Fruit fly (Drosophila melanogaster) whole organism, embryonic: Measurements from ENCODE around the gene CG34106.
A peak's percentile ranks its signal among the peaks of the same experiment; 100 is the strongest.

Experiments
- Abd-B ChIP-seq: fragments of 200-800 bp; sonication (Bioruptor generic); optimal IDR thresholded peaks from 2 replicates; lab custom pipeline; 2018; ENCODE audit warnings: missing biosample characterization, mild to moderate bottlenecking, missing genetic modification characterization, moderate library complexity
- Blimp-1 ChIP-seq: fragments of 200-800 bp; sonication (Bioruptor generic); optimal IDR thresholded peaks from 3 replicates; lab custom pipeline; 2018; ENCODE audit warnings: missing biosample characterization, missing genetic modification characterization, mild to moderate bottlenecking, moderate library complexity, missing genetic modification reagents
- CG13424 ChIP-seq: fragments of 200-800 bp; sonication (Bioruptor generic); optimal IDR thresholded peaks from 2 replicates; lab custom pipeline; 2019; ENCODE audit warnings: missing biosample characterization, mild to moderate bottlenecking, missing genetic modification characterization, moderate library complexity
- CG14014 ChIP-seq: fragments of 200-800 bp; sonication (Bioruptor generic); IDR thresholded peaks from 2 replicates; pipeline ENCODE4 v1.3.6; 2022; ENCODE audit warnings: missing biosample characterization, missing genetic modification characterization
- CG17359 ChIP-seq: fragments of 200-800 bp; sonication (Bioruptor generic); optimal IDR thresholded peaks from 3 replicates; lab custom pipeline; 2018; ENCODE audit warnings: missing biosample characterization, mild to moderate bottlenecking, missing genetic modification characterization, moderate library complexity
- CG17385 ChIP-seq: fragments of 200-800 bp; sonication (Bioruptor generic); optimal IDR thresholded peaks from 3 replicates; lab custom pipeline; 2018; ENCODE audit warnings: missing biosample characterization, mild to moderate bottlenecking, missing genetic modification characterization
- CG17612 ChIP-seq: fragments of 200-800 bp; sonication (Bioruptor generic); IDR thresholded peaks from 2 replicates; pipeline ENCODE4 v1.3.6; 2022; ENCODE audit warnings: missing biosample characterization, missing genetic modification characterization
- CG18599 ChIP-seq: fragments of 200-800 bp; sonication (Bioruptor generic); optimal IDR thresholded peaks from 3 replicates; lab custom pipeline; 2017; ENCODE audit warnings: missing biosample characterization, missing genetic modification characterization, mild to moderate bottlenecking, moderate library complexity, missing genetic modification reagents
- CG2678 ChIP-seq: fragments of 200-800 bp; sonication (Bioruptor generic); optimal IDR thresholded peaks from 3 replicates; lab custom pipeline; 2019; ENCODE audit warnings: missing biosample characterization, mild to moderate bottlenecking, missing genetic modification characterization, moderate library complexity
- CG2712 ChIP-seq: fragments of 200-800 bp; optimal IDR thresholded peaks from 3 replicates; lab custom pipeline; 2019; ENCODE audit warnings: missing biosample characterization, mild to moderate bottlenecking, missing genetic modification characterization, moderate library complexity
- CG30403 ChIP-seq: fragments of 200-800 bp; sonication (Bioruptor generic); optimal IDR thresholded peaks from 3 replicates; lab custom pipeline; 2016; ENCODE audit warnings: missing biosample characterization, missing genetic modification characterization
- CG31441 ChIP-seq: fragments of 200-800 bp; sonication (Bioruptor generic); IDR thresholded peaks from 2 replicates; pipeline ENCODE4 v1.3.6; 2022; ENCODE audit warnings: missing biosample characterization, missing genetic modification characterization
- CG3281 ChIP-seq: fragments of 200-800 bp; sonication (Bioruptor generic); optimal IDR thresholded peaks from 3 replicates; lab custom pipeline; 2017; ENCODE audit warnings: missing biosample characterization, mild to moderate bottlenecking, missing genetic modification characterization
- CG6689 ChIP-seq: fragments of 200-800 bp; sonication (Bioruptor generic); IDR thresholded peaks from 2 replicates; pipeline ENCODE4 v1.3.6; 2022; ENCODE audit warnings: missing biosample characterization, missing genetic modification characterization
- CG6765 ChIP-seq: fragments of 200-800 bp; sonication (Bioruptor generic); optimal IDR thresholded peaks from 3 replicates; lab custom pipeline; 2017; ENCODE audit warnings: missing biosample characterization, mild to moderate bottlenecking, missing genetic modification characterization
- CG7556 ChIP-seq: fragments of 200-800 bp; sonication (Bioruptor generic); optimal IDR thresholded peaks from 2 replicates; lab custom pipeline; 2017; ENCODE audit warnings: missing biosample characterization, mild to moderate bottlenecking, missing genetic modification characterization
- CG7839 ChIP-seq: fragments of 200-800 bp; sonication (Bioruptor generic); optimal IDR thresholded peaks from 3 replicates; lab custom pipeline; 2018; ENCODE audit warnings: missing biosample characterization, mild to moderate bottlenecking, missing genetic modification characterization, moderate library complexity
- CG8924 ChIP-seq: fragments of 200-800 bp; optimal IDR thresholded peaks from 3 replicates; lab custom pipeline; 2019; ENCODE audit warnings: missing biosample characterization, mild to moderate bottlenecking, missing genetic modification characterization, moderate library complexity
- CG9727 ChIP-seq: fragments of 200-800 bp; sonication (Bioruptor generic); optimal IDR thresholded peaks from 3 replicates; lab custom pipeline; 2017; ENCODE audit warnings: missing biosample characterization, mild to moderate bottlenecking, missing genetic modification characterization
- CoRest ChIP-seq: fragments of 200-800 bp; sonication (Bioruptor generic); optimal IDR thresholded peaks from 3 replicates; lab custom pipeline; 2018; ENCODE audit warnings: missing biosample characterization, mild to moderate bottlenecking, missing genetic modification characterization, moderate library complexity
- Fer1 ChIP-seq: fragments of 200-800 bp; sonication (Bioruptor generic); optimal IDR thresholded peaks from 2 replicates; lab custom pipeline; 2017; ENCODE audit warnings: missing biosample characterization, mild to moderate bottlenecking, missing genetic modification characterization
- H2.0 ChIP-seq: fragments of 200-800 bp; sonication (Bioruptor generic); IDR thresholded peaks from 2 replicates; pipeline ENCODE4 v1.3.6; 2022; ENCODE audit warnings: missing biosample characterization, missing genetic modification characterization
- HLH54F ChIP-seq: fragments of 200-800 bp; sonication (Bioruptor generic); optimal IDR thresholded peaks from 3 replicates; lab custom pipeline; 2016; ENCODE audit warnings: missing biosample characterization, missing genetic modification characterization
- Hmr ChIP-seq: fragments of 200-800 bp; sonication (Bioruptor generic); optimal IDR thresholded peaks from 3 replicates; lab custom pipeline; 2017; ENCODE audit warnings: mild to moderate bottlenecking, missing biosample characterization, missing genetic modification reagents, missing genetic modification characterization
- Hr51 ChIP-seq, 2 experiments: fragments of 200-800 bp; sonication (Bioruptor generic); optimal IDR thresholded peaks; 2 replicates in 1 of 2; 3 replicates in 1 of 2; lab custom pipeline; 2016 to 2018; ENCODE audit warnings: missing biosample characterization in 2 of 2, missing genetic modification characterization in 2 of 2, mild to moderate bottlenecking in 1 of 2, moderate library complexity in 1 of 2
- Meics ChIP-seq: fragments of 200-800 bp; sonication (Bioruptor generic); optimal IDR thresholded peaks from 2 replicates; lab custom pipeline; 2017; ENCODE audit warnings: missing biosample characterization, mild to moderate bottlenecking, missing genetic modification characterization
- Nf-YC ChIP-seq: fragments of 200-800 bp; optimal IDR thresholded peaks from 3 replicates; lab custom pipeline; 2019; ENCODE audit warnings: missing biosample characterization, mild to moderate bottlenecking, missing genetic modification characterization, moderate library complexity
- NfI ChIP-seq: fragments of 200-800 bp; sonication (Bioruptor generic); optimal IDR thresholded peaks from 3 replicates; lab custom pipeline; 2018; ENCODE audit warnings: missing biosample characterization, mild to moderate bottlenecking, missing genetic modification characterization, moderate library complexity
- Oli ChIP-seq: fragments of 200-800 bp; sonication (Bioruptor generic); optimal IDR thresholded peaks from 2 replicates; lab custom pipeline; 2018; ENCODE audit warnings: missing biosample characterization, mild to moderate bottlenecking, missing genetic modification characterization, moderate library complexity
- Ptx1 ChIP-seq: fragments of 200-800 bp; sonication (Bioruptor generic); IDR thresholded peaks from 2 replicates; pipeline ENCODE4 v1.3.6; 2022; ENCODE audit warnings: missing biosample characterization, missing genetic modification characterization
- cwo ChIP-seq: fragments of 200-800 bp; sonication (Bioruptor generic); optimal IDR thresholded peaks from 3 replicates; lab custom pipeline; 2017; ENCODE audit warnings: missing biosample characterization, missing genetic modification characterization, mild to moderate bottlenecking, moderate library complexity, missing genetic modification reagents
- dmrt99B ChIP-seq: fragments of 200-800 bp; sonication (Bioruptor generic); optimal IDR thresholded peaks from 2 replicates; lab custom pipeline; 2018; ENCODE audit warnings: missing biosample characterization, mild to moderate bottlenecking, missing genetic modification characterization, moderate library complexity
- esg ChIP-seq: fragments of 200-800 bp; sonication (Bioruptor generic); conservative IDR thresholded peaks from 2 replicates; pipeline ENCODE4 v1.3.6; 2022; ENCODE audit warnings: missing biosample characterization, missing genetic modification characterization
- eve ChIP-seq, 2 experiments: fragments of >200 bp; optimal IDR thresholded peaks; 2 replicates each; lab custom pipeline; 2017; ENCODE audit warnings: missing biosample characterization in 2 of 2, missing genetic modification characterization in 2 of 2
- fd3F ChIP-seq: fragments of 200-800 bp; sonication (Bioruptor generic); optimal IDR thresholded peaks from 2 replicates; lab custom pipeline; 2018; ENCODE audit warnings: missing biosample characterization, mild to moderate bottlenecking, missing genetic modification characterization, moderate library complexity
- fd96Cb ChIP-seq: fragments of 200-800 bp; sonication (Bioruptor generic); optimal IDR thresholded peaks from 2 replicates; lab custom pipeline; 2018; ENCODE audit warnings: missing biosample characterization, mild to moderate bottlenecking, missing genetic modification characterization, moderate library complexity
- gem ChIP-seq: fragments of 200-800 bp; sonication (Bioruptor generic); optimal IDR thresholded peaks from 2 replicates; lab custom pipeline; 2019; ENCODE audit warnings: missing biosample characterization, mild to moderate bottlenecking, missing genetic modification characterization, moderate library complexity
- gfzf ChIP-seq: fragments of 200-800 bp; sonication (Bioruptor generic); optimal IDR thresholded peaks from 2 replicates; lab custom pipeline; 2016; ENCODE audit warnings: missing biosample characterization, mild to moderate bottlenecking, missing genetic modification characterization, moderate library complexity
- ind ChIP-seq: fragments of 200-800 bp; sonication (Bioruptor generic); optimal IDR thresholded peaks from 3 replicates; lab custom pipeline; 2016; ENCODE audit warnings: missing biosample characterization, missing genetic modification characterization
- lab ChIP-seq: fragments of 200-800 bp; sonication (Bioruptor generic); optimal IDR thresholded peaks from 3 replicates; lab custom pipeline; 2017; ENCODE audit warnings: missing biosample characterization, missing genetic modification characterization, mild to moderate bottlenecking, moderate library complexity, missing genetic modification reagents
- maf-S ChIP-seq: fragments of 200-800 bp; sonication (Bioruptor generic); optimal IDR thresholded peaks from 2 replicates; lab custom pipeline; 2016; ENCODE audit warnings: missing biosample characterization, missing genetic modification characterization
- nmo ChIP-seq: fragments of 200-800 bp; sonication (Bioruptor generic); optimal IDR thresholded peaks from 2 replicates; lab custom pipeline; 2018; ENCODE audit warnings: missing biosample characterization, mild to moderate bottlenecking, missing genetic modification characterization, moderate library complexity
- org-1 ChIP-seq: fragments of 200-800 bp; sonication (Bioruptor generic); optimal IDR thresholded peaks from 2 replicates; lab custom pipeline; 2017; ENCODE audit warnings: missing biosample characterization, missing genetic modification characterization
- phol ChIP-seq: fragments of 200-800 bp; sonication (Bioruptor generic); optimal IDR thresholded peaks from 3 replicates; lab custom pipeline; 2018; ENCODE audit warnings: missing biosample characterization, mild to moderate bottlenecking, missing genetic modification characterization, moderate library complexity
- rib ChIP-seq: fragments of 200-800 bp; sonication (Bioruptor generic); IDR thresholded peaks from 2 replicates; pipeline ENCODE4 v1.3.6; 2022; ENCODE audit warnings: missing biosample characterization, missing genetic modification characterization
- row ChIP-seq: fragments of 200-800 bp; sonication (Bioruptor generic); IDR thresholded peaks from 3 replicates; pipeline ENCODE4 v1.3.6; 2022; ENCODE audit warnings: missing biosample characterization, missing genetic modification characterization
- slbo ChIP-seq: fragments of 200-800 bp; sonication (Bioruptor generic); IDR thresholded peaks from 2 replicates; pipeline ENCODE4 v1.3.6; 2022; ENCODE audit warnings: missing biosample characterization, missing genetic modification characterization
- toy ChIP-seq: fragments of 200-800 bp; sonication (Bioruptor generic); IDR thresholded peaks from 2 replicates; pipeline ENCODE4 v1.3.6; 2022; ENCODE audit warnings: missing biosample characterization, missing genetic modification characterization
- unpg ChIP-seq: fragments of 200-800 bp; sonication (Bioruptor generic); optimal IDR thresholded peaks from 3 replicates; lab custom pipeline; 2018; ENCODE audit warnings: missing biosample characterization, mild to moderate bottlenecking, missing genetic modification characterization, moderate library complexity

The CG34106 gene

DNA sequence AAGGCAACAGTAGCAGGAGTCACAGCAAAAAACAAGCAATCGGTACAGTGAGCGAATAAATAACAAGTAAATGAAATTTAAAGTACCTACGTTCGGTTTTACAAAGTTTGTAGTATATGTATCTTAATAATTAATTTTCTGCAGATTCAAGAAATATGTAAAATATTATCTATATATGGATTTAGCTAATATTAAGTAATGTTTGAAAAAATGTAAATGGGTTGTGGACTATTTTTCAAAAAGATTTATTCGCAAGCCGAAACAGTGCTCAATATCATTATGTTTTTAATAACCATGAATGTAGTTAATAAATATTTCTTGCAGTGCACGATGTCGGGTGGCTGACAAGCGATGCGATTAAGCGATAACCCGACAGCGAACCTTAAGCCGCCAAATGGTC lies 76.2 kb downstream of the CG34106 start (continued):
- TF ChIP-seq org-1 (GFP tag; lab: Kevin White, UChicago) (peak; percentile 14), unpg (peak; percentile 10), maf-S (GFP tag; lab: Kevin White, UChicago) (no peak), gem (peak; percentile 61), CG17359 (tag; lab: Kevin White, UChicago) (peak; percentile 13), CG31441 (peak; percentile 53), CG9727 (GFP tag; lab: Kevin White, UChicago) (peak; percentile 23), Meics (GFP tag; lab: Kevin White, UChicago) (peak; percentile 31), Oli (tag; lab: Kevin White, UChicago) (peak; percentile 27), CG30403 (GFP tag; lab: Kevin White, UChicago) (peak; percentile 17), dmrt99B (tag; lab: Kevin White, UChicago) (peak; percentile 60), HLH54F (GFP tag; lab: Kevin White, UChicago) (no peak), fd96Cb (tag; lab: Kevin White, UChicago) (peak; percentile 12), NfI (GFP tag; lab: Kevin White, UChicago) (peak; percentile 7), Fer1 (GFP tag; lab: Kevin White, UChicago) (peak; percentile 54), toy (GFP tag; lab: Robert Waterston, UW) (no peak), lab (peak; percentile 56), CG6765 (GFP tag; lab: Kevin White, UChicago) (peak; percentile 17), Hr51 (GFP tag; optimal IDR thresholded peaks at IDR 0.05; lab: Kevin White, UChicago) (peak in 1 of 2 experiments; percentile 68), CG7839 (peak; percentile 54), slbo (0 out of 2 replicates have a peak, but pooled peaks have one; percentile 22), Nf-YC (no peak), H2.0 (GFP tag; lab: Robert Waterston, UW) (no peak), CG13424 (tag; lab: Kevin White, UChicago) (peak; percentile 45), CG18599 (GFP tag; lab: Kevin White, UChicago) (peak; percentile 70), eve (GFP tag; optimal IDR thresholded peaks at IDR 0.05; lab: Kevin White, UChicago) (peak in 1 of 2 experiments; percentile 25), nmo (peak; percentile 42), CG6689 (no peak), rib (no peak), CG2712 (tag; lab: Kevin White, UChicago) (peak; percentile 27), fd3F (GFP tag; lab: Kevin White, UChicago) (peak; percentile 4), CG7556 (GFP tag; lab: Kevin White, UChicago) (peak; percentile 56), CG3281 (peak; percentile 48), CG2678 (tag; lab: Kevin White, UChicago) (peak; percentile 64), CG14014 (GFP tag; lab: Robert Waterston, UW) (peak; percentile 35; the same call in 1 of the 2 replicates), cwo (GFP tag; lab: Kevin White, UChicago) (peak; percentile 12), CG8924 (tag; lab: Kevin White, UChicago) (peak; percentile 37), row (GFP tag; lab: Robert Waterston, UW) (peak; percentile 35), Hmr (GFP tag; lab: Kevin White, UChicago) (peak; percentile 46), ind (GFP tag; lab: Kevin White, UChicago) (peak; percentile 18), esg (GFP tag; lab: Robert Waterston, UW) (peak; percentile 29; the same call in 1 of the 2 replicates), phol (tag; lab: Kevin White, UChicago) (peak; percentile 40), CG17385 (GFP tag; lab: Kevin White, UChicago) (peak; percentile 2), CoRest (tag; lab: Kevin White, UChicago) (peak; percentile 33), Blimp-1 (GFP tag; lab: Kevin White, UChicago) (peak; percentile 18), Abd-B (GFP tag; lab: Kevin White, UChicago) (peak; percentile 24), CG17612 (GFP tag; lab: Robert Waterston, UW) (no peak), gfzf (GFP tag; lab: Kevin White, UChicago) (no peak), Ptx1 (0 out of 2 replicates have a peak, but pooled peaks have one; percentile 12)
